Fruit fly (Drosophila melanogaster) whole organism, embryonic: ENCODE results near the gene CG45073.

Experiments used
- CG10147 ChIP-seq: fragments of 200-800 bp; sonication (Bioruptor generic); optimal IDR thresholded peaks from 2 replicates; lab custom pipeline; 2019; ENCODE audit warnings: missing biosample characterization, mild to moderate bottlenecking, missing genetic modification characterization, moderate library complexity
- CG11504 ChIP-seq: fragments of 200-800 bp; sonication (Bioruptor generic); optimal IDR thresholded peaks from 3 replicates; lab custom pipeline; 2019; ENCODE audit warnings: missing biosample characterization, mild to moderate bottlenecking, missing genetic modification characterization, moderate library complexity
- CG11696 ChIP-seq: fragments of 200-800 bp; sonication (Bioruptor generic); IDR thresholded peaks from 2 replicates; pipeline ENCODE4 v1.3.6; 2022; ENCODE audit warnings: missing biosample characterization, missing genetic modification characterization
- CG12659 ChIP-seq: fragments of 200-800 bp; sonication (Bioruptor generic); optimal IDR thresholded peaks from 3 replicates; lab custom pipeline; 2017; ENCODE audit warnings: mild to moderate bottlenecking, missing biosample characterization, missing genetic modification reagents, missing genetic modification characterization
- CG12744 ChIP-seq: fragments of 200-800 bp; sonication (Bioruptor generic); optimal IDR thresholded peaks from 2 replicates; lab custom pipeline; 2016; ENCODE audit warnings: missing biosample characterization, missing genetic modification characterization
- CG1603 ChIP-seq: fragments of 200-800 bp; sonication (Bioruptor generic); optimal IDR thresholded peaks from 2 replicates; lab custom pipeline; 2019; ENCODE audit warnings: missing biosample characterization, mild to moderate bottlenecking, missing genetic modification characterization, moderate library complexity
- CG17186 ChIP-seq: fragments of 200-800 bp; sonication (Bioruptor generic); optimal IDR thresholded peaks from 3 replicates; lab custom pipeline; 2017; ENCODE audit warnings: missing biosample characterization, missing genetic modification reagents, missing genetic modification characterization
- CG17359 ChIP-seq: fragments of 200-800 bp; sonication (Bioruptor generic); optimal IDR thresholded peaks from 3 replicates; lab custom pipeline; 2018; ENCODE audit warnings: missing biosample characterization, mild to moderate bottlenecking, missing genetic modification characterization, moderate library complexity
- CG17361 ChIP-seq: fragments of 200-800 bp; sonication (Bioruptor generic); IDR thresholded peaks from 3 replicates; pipeline ENCODE4 v1.3.6; 2022; ENCODE audit warnings: missing biosample characterization, missing genetic modification characterization
- CG18011 ChIP-seq: fragments of 200-800 bp; sonication (Bioruptor generic); optimal IDR thresholded peaks from 2 replicates; lab custom pipeline; 2017; ENCODE audit warnings: missing biosample characterization, missing genetic modification characterization, mild to moderate bottlenecking, moderate library complexity, missing genotype
- CG3407 ChIP-seq: fragments of 200-800 bp; sonication (Bioruptor generic); optimal IDR thresholded peaks from 2 replicates; lab custom pipeline; 2018; ENCODE audit warnings: missing biosample characterization, mild to moderate bottlenecking, missing genetic modification characterization
- CG4820 ChIP-seq: fragments of 200-800 bp; sonication (Bioruptor generic); optimal IDR thresholded peaks from 3 replicates; lab custom pipeline; 2016; ENCODE audit warnings: missing biosample characterization, missing genetic modification characterization
- CG8359 ChIP-seq: fragments of 200-800 bp; sonication (Bioruptor generic); optimal IDR thresholded peaks from 2 replicates; lab custom pipeline; 2017; ENCODE audit warnings: missing biosample characterization, mild to moderate bottlenecking, missing genetic modification characterization, borderline replicate concordance
- CG9817 ChIP-seq: fragments of 200-800 bp; sonication (Bioruptor generic); optimal IDR thresholded peaks from 2 replicates; lab custom pipeline; 2018; ENCODE audit warnings: missing biosample characterization, mild to moderate bottlenecking, missing genetic modification characterization, moderate library complexity
- Camta ChIP-seq: fragments of 200-800 bp; sonication (Bioruptor generic); optimal IDR thresholded peaks from 2 replicates; lab custom pipeline; 2016; ENCODE audit warnings: missing biosample characterization, missing genetic modification characterization
- Dll ChIP-seq: fragments of 200-800 bp; sonication (Bioruptor generic); IDR thresholded peaks from 4 replicates; pipeline ENCODE4 v1.3.6; 2022; ENCODE audit warnings: missing biosample characterization, missing genetic modification characterization; ENCODE audit not compliant: partially characterized antibody
- HHEX ChIP-seq: fragments of 200-800 bp; sonication (Bioruptor generic); optimal IDR thresholded peaks from 3 replicates; lab custom pipeline; 2017; ENCODE audit warnings: missing biosample characterization, mild to moderate bottlenecking, missing genetic modification characterization, missing genetic modification reagents
- Hey ChIP-seq: fragments of 200-800 bp; sonication (Bioruptor generic); optimal IDR thresholded peaks from 3 replicates; lab custom pipeline; 2018; ENCODE audit warnings: missing biosample characterization, mild to moderate bottlenecking, missing genetic modification characterization
- Med ChIP-seq: fragments of 200-800 bp; sonication (Bioruptor generic); peaks from one replicate; lab custom pipeline; 2016; ENCODE audit warnings: missing biosample characterization, missing genetic modification characterization, mild to moderate bottlenecking, inconsistent platforms, moderate library complexity
- Mrtf ChIP-seq: fragments of 200-800 bp; sonication (Bioruptor generic); IDR thresholded peaks from 3 replicates; pipeline ENCODE4 v1.3.6; 2022; ENCODE audit warnings: missing biosample characterization, missing genetic modification characterization
- Opbp ChIP-seq: fragments of 200-800 bp; sonication (Bioruptor generic); IDR thresholded peaks from 3 replicates; pipeline ENCODE4 v1.3.6; 2022; ENCODE audit warnings: missing biosample characterization, missing genetic modification characterization; ENCODE audit not compliant: partially characterized antibody
- Rfx ChIP-seq: fragments of 200-800 bp; sonication (Bioruptor generic); IDR thresholded peaks from 2 replicates; pipeline ENCODE4 v1.3.6; 2022; ENCODE audit warnings: missing biosample characterization, missing genetic modification characterization
- Scr ChIP-seq: fragments of 200-800 bp; sonication (Bioruptor generic); IDR thresholded peaks from 2 replicates; pipeline ENCODE4 v1.3.6; 2022; ENCODE audit warnings: missing biosample characterization, missing genetic modification characterization; ENCODE audit not compliant: partially characterized antibody
- Trl ChIP-seq, 3 experiments: fragments of >200 bp in 2 of 3; fragments of 200-800 bp in 1 of 3; sonication (Bioruptor generic) in 1 of 3; optimal IDR thresholded peaks; 2 replicates in 1 of 3; 3 replicates in 2 of 3; lab custom pipeline; 2016 to 2017; ENCODE audit warnings: missing biosample characterization in 1 of 3, missing genetic modification characterization in 1 of 3
- YL-1 ChIP-seq: fragments of 200-800 bp; sonication (Bioruptor generic); optimal IDR thresholded peaks from 3 replicates; lab custom pipeline; 2017; ENCODE audit warnings: missing biosample characterization, mild to moderate bottlenecking, missing genetic modification characterization
- amos ChIP-seq: fragments of 200-800 bp; sonication (Bioruptor generic); IDR thresholded peaks from 2 replicates; pipeline ENCODE4 v1.3.6; 2022; ENCODE audit warnings: missing biosample characterization, missing genetic modification characterization; ENCODE audit not compliant: partially characterized antibody
- aop ChIP-seq: fragments of 200-800 bp; sonication (Bioruptor generic); IDR thresholded peaks from 2 replicates; pipeline ENCODE4 v1.3.6; 2022; ENCODE audit warnings: missing biosample characterization, missing genetic modification characterization
- az2 ChIP-seq: fragments of 200-800 bp; sonication (Bioruptor generic); optimal IDR thresholded peaks from 3 replicates; lab custom pipeline; 2016; ENCODE audit warnings: missing biosample characterization, missing genetic modification characterization
- br ChIP-seq: fragments of >200 bp; optimal IDR thresholded peaks from 2 replicates; lab custom pipeline; 2017
- dan ChIP-seq: fragments of 200-800 bp; sonication (Bioruptor generic); IDR thresholded peaks from 2 replicates; pipeline ENCODE4 v1.3.6; 2022; ENCODE audit warnings: missing biosample characterization, missing genetic modification characterization
- dysf ChIP-seq: fragments of 200-800 bp; sonication (Bioruptor generic); IDR thresholded peaks from 3 replicates; pipeline ENCODE4 v1.3.6; 2022; ENCODE audit warnings: missing biosample characterization, missing genetic modification characterization
- emc ChIP-seq: fragments of 200-800 bp; sonication (Bioruptor generic); optimal IDR thresholded peaks from 2 replicates; lab custom pipeline; 2016; ENCODE audit warnings: missing biosample characterization, missing genetic modification characterization
- ewg ChIP-seq: fragments of 200-800 bp; sonication (Bioruptor generic); optimal IDR thresholded peaks from 3 replicates; lab custom pipeline; 2017; ENCODE audit warnings: mild to moderate bottlenecking, missing biosample characterization, missing genetic modification reagents, missing genetic modification characterization
- fd96Cb ChIP-seq: fragments of 200-800 bp; sonication (Bioruptor generic); optimal IDR thresholded peaks from 2 replicates; lab custom pipeline; 2018; ENCODE audit warnings: missing biosample characterization, mild to moderate bottlenecking, missing genetic modification characterization, moderate library complexity
- gcm ChIP-seq: fragments of 200-800 bp; sonication (Bioruptor generic); optimal IDR thresholded peaks from 2 replicates; lab custom pipeline; 2019; ENCODE audit warnings: missing biosample characterization, mild to moderate bottlenecking, missing genetic modification characterization, moderate library complexity
- jumu ChIP-seq: fragments of 200-800 bp; sonication (Bioruptor generic); optimal IDR thresholded peaks from 3 replicates; lab custom pipeline; 2016; ENCODE audit warnings: missing biosample characterization, missing genetic modification characterization
- kay ChIP-seq: fragments of 200-800 bp; sonication (Bioruptor generic); optimal IDR thresholded peaks from 2 replicates; lab custom pipeline; 2016; ENCODE audit warnings: missing biosample characterization, missing genetic modification characterization
- ken ChIP-seq: fragments of 200-800 bp; sonication (Bioruptor generic); IDR thresholded peaks from 3 replicates; pipeline ENCODE4 v1.3.6; 2022; ENCODE audit warnings: missing biosample characterization, missing genetic modification characterization
- lmd ChIP-seq: fragments of 200-800 bp; sonication (Bioruptor generic); IDR thresholded peaks from 2 replicates; pipeline ENCODE4 v1.3.6; 2022; ENCODE audit warnings: missing biosample characterization, missing genetic modification characterization
- repo ChIP-seq: fragments of 200-800 bp; sonication (Bioruptor generic); optimal IDR thresholded peaks from 2 replicates; lab custom pipeline; 2016; ENCODE audit warnings: missing biosample characterization, missing genetic modification characterization
- run ChIP-seq: fragments of 200-800 bp; sonication (Bioruptor generic); optimal IDR thresholded peaks from 3 replicates; lab custom pipeline; 2018; ENCODE audit warnings: missing biosample characterization, mild to moderate bottlenecking, missing genetic modification characterization
- salm ChIP-seq: fragments of 200-800 bp; sonication (Bioruptor generic); optimal IDR thresholded peaks from 2 replicates; lab custom pipeline; 2018; ENCODE audit warnings: missing biosample characterization, mild to moderate bottlenecking, missing genetic modification characterization
- slbo ChIP-seq: fragments of 200-800 bp; sonication (Bioruptor generic); IDR thresholded peaks from 2 replicates; pipeline ENCODE4 v1.3.6; 2022; ENCODE audit warnings: missing biosample characterization, missing genetic modification characterization
- tgo ChIP-seq: fragments of 200-800 bp; sonication (Bioruptor generic); IDR thresholded peaks from 3 replicates; pipeline ENCODE4 v1.3.6; 2022; ENCODE audit warnings: missing biosample characterization, missing genetic modification characterization
- trem ChIP-seq: fragments of 200-800 bp; optimal IDR thresholded peaks from 3 replicates; lab custom pipeline; 2019; ENCODE audit warnings: missing biosample characterization, mild to moderate bottlenecking, missing genetic modification characterization, moderate library complexity
- ttk ChIP-seq: fragments of 200-800 bp; sonication (Bioruptor generic); IDR thresholded peaks from 2 replicates; pipeline ENCODE4 v2.1.2; 2022; ENCODE audit warnings: missing biosample characterization, missing genetic modification characterization
- zen2 ChIP-seq: fragments of 200-800 bp; sonication (Bioruptor generic); IDR thresholded peaks from 3 replicates; pipeline ENCODE4 v1.3.6; 2022; ENCODE audit warnings: missing biosample characterization, missing genetic modification characterization; ENCODE audit not compliant: partially characterized antibody
- zf30C ChIP-seq: fragments of 200-800 bp; sonication (Bioruptor generic); optimal IDR thresholded peaks from 3 replicates; lab custom pipeline; 2018; ENCODE audit warnings: missing biosample characterization, mild to moderate bottlenecking, missing genetic modification characterization

Gene CG45073

dm6 chr3R:30134063-30135047 lies 9.8 kb upstream of the CG45073 start, which contains the start of gene Tpi (continued):
- TF ChIP-seq dan (GFP tag; lab: Robert Waterston, UW) = no peak
- peak; percentile 59 for TF ChIP-seq slbo (GFP tag; lab: Robert Waterston, UW)
- no peak for TF ChIP-seq CG3407 (GFP tag; lab: Kevin White, UChicago)
- no peak for TF ChIP-seq CG1603 (tag; lab: Kevin White, UChicago)
- TF ChIP-seq jumu (GFP tag; lab: Kevin White, UChicago) = no peak
- TF ChIP-seq salm (tag; lab: Kevin White, UChicago) = no peak
- no peak for TF ChIP-seq CG10147 (GFP tag; lab: Kevin White, UChicago)
- TF ChIP-seq Camta (GFP tag; lab: Kevin White, UChicago) = peak; percentile 7
- TF ChIP-seq ewg (GFP tag; lab: Kevin White, UChicago) = no peak
- TF ChIP-seq repo (GFP tag; lab: Kevin White, UChicago) = no peak
- no peak for TF ChIP-seq CG11504 (tag; lab: Kevin White, UChicago)
- peak; percentile 34; the same call in 1 of the 3 replicates for TF ChIP-seq tgo (GFP tag; lab: Robert Waterston, UW)
- peak; percentile 50 for TF ChIP-seq YL-1 (GFP tag; lab: Kevin White, UChicago)
- TF ChIP-seq Rfx (GFP tag; lab: Robert Waterston, UW) = peak; percentile 10; the same call in 1 of the 2 replicates
- no peak for TF ChIP-seq fd96Cb (tag; lab: Kevin White, UChicago)
- no peak for TF ChIP-seq ken (GFP tag; lab: Robert Waterston, UW)
- TF ChIP-seq CG17359 (tag; lab: Kevin White, UChicago) = no peak
- no peak for TF ChIP-seq run (tag; lab: Kevin White, UChicago)
- no peak for TF ChIP-seq gcm (GFP tag; lab: Kevin White, UChicago)
- TF ChIP-seq Med (GFP tag; lab: Kevin White, UChicago) = peak; percentile 83
- TF ChIP-seq CG17186 (GFP tag; lab: Kevin White, UChicago) = no peak
- TF ChIP-seq ttk (GFP tag; lab: Robert Waterston, UW) = no peak
- TF ChIP-seq CG12659 (GFP tag; lab: Kevin White, UChicago) = peak; percentile 26
- peak; percentile 19 for TF ChIP-seq CG18011
- no peak for TF ChIP-seq CG4820 (GFP tag; lab: Kevin White, UChicago)
- TF ChIP-seq Dll (GFP tag; lab: Robert Waterston, UW) = no peak
- no peak for TF ChIP-seq CG12744
- no peak for TF ChIP-seq Hey (tag; lab: Kevin White, UChicago)
- TF ChIP-seq Trl (optimal IDR thresholded peaks at IDR 0.05; lab: Kevin White, UChicago) = no peak
- no peak for TF ChIP-seq Trl (GFP tag; optimal IDR thresholded peaks at IDR 0.05; lab: Kevin White, UChicago)
- no peak for TF ChIP-seq emc
- TF ChIP-seq aop (GFP tag; lab: Robert Waterston, UW) = no peak
- no peak for TF ChIP-seq zen2 (GFP tag; lab: Robert Waterston, UW)
- TF ChIP-seq kay (GFP tag; lab: Kevin White, UChicago) = no peak
- peak; percentile 20 for TF ChIP-seq CG9817 (tag; lab: Kevin White, UChicago)
- no peak for TF ChIP-seq br (lab: Kevin White, UChicago)
- TF ChIP-seq Scr (GFP tag; lab: Robert Waterston, UW) = no peak
- TF ChIP-seq zf30C (GFP tag; lab: Kevin White, UChicago) = no peak
- no peak for TF ChIP-seq dysf (GFP tag; lab: Robert Waterston, UW)
- TF ChIP-seq amos = no peak
- TF ChIP-seq az2 (GFP tag; lab: Kevin White, UChicago) = peak; percentile 41
- TF ChIP-seq Mrtf (GFP tag; lab: Robert Waterston, UW) = no peak
- no peak for TF ChIP-seq CG11696
- TF ChIP-seq HHEX (GFP tag; lab: Kevin White, UChicago) = no peak
- TF ChIP-seq CG17361 = no peak
- TF ChIP-seq CG8359 (GFP tag; lab: Kevin White, UChicago) = no peak
- no peak for TF ChIP-seq trem (tag; lab: Kevin White, UChicago)
- no peak for TF ChIP-seq Opbp (GFP tag; lab: Robert Waterston, UW)
- TF ChIP-seq lmd (GFP tag; lab: Robert Waterston, UW) = no peak
